Worm (Caenorhabditis elegans) whole organism, late embryonic: ENCODE measurements around the gene math-21.
"Not testable (repeated sequence)": the region's sequence is repeated elsewhere in the genome, so short reads cannot be mapped to it uniquely, and the experiment has no call there.

Source experiments
- F13H6.1 ChIP-seq: sonication (generic microtip); optimal IDR thresholded peaks from 2 replicates; lab custom pipeline; 2016; ENCODE audit warnings: missing genetic modification characterization, missing compliant biosample characterization
- K02D7.2 ChIP-seq: sonication (generic microtip); optimal IDR thresholded peaks from 2 replicates; lab custom pipeline; 2017; ENCODE audit warnings: mild to moderate bottlenecking, missing genetic modification characterization, missing compliant biosample characterization
- ahr-1 ChIP-seq: sonication (generic microtip); optimal IDR thresholded peaks from 2 replicates; lab custom pipeline; 2016; ENCODE audit warnings: missing genetic modification characterization, missing compliant biosample characterization
- ama-1 ChIP-seq: fragments of 150-350 bp; optimal IDR thresholded peaks from 2 replicates; lab custom pipeline; 2014
- ceh-14 ChIP-seq: sonication (generic microtip); optimal IDR thresholded peaks from 2 replicates; lab custom pipeline; 2016; ENCODE audit warnings: missing genotype, missing genetic modification characterization, missing compliant biosample characterization
- ceh-19 ChIP-seq: fragments of 200-800 bp; sonication (Bioruptor generic); optimal IDR thresholded peaks from 2 replicates; lab custom pipeline; 2018; ENCODE audit warnings: mild to moderate bottlenecking, missing genetic modification characterization, missing compliant biosample characterization
- ceh-2 ChIP-seq: sonication (generic microtip); optimal IDR thresholded peaks from 2 replicates; lab custom pipeline; 2016; ENCODE audit warnings: missing genotype, missing genetic modification characterization, missing compliant biosample characterization
- ceh-31 ChIP-seq: sonication (generic microtip); optimal IDR thresholded peaks from 2 replicates; lab custom pipeline; 2016; ENCODE audit warnings: missing genetic modification characterization, missing compliant biosample characterization
- ceh-45 ChIP-seq: fragments of 200-800 bp; sonication (Bioruptor generic); IDR thresholded peaks from 2 replicates; pipeline ENCODE4 v1.3.6; 2022; ENCODE audit warnings: missing genetic modification reagents, missing genetic modification characterization, missing compliant biosample characterization
- ceh-48 ChIP-seq: sonication (generic microtip); optimal IDR thresholded peaks from 2 replicates; lab custom pipeline; 2016; ENCODE audit warnings: missing genetic modification characterization, inconsistent platforms, missing compliant biosample characterization
- ceh-6 ChIP-seq: fragments of 200-800 bp; sonication (Bioruptor generic); optimal IDR thresholded peaks from 2 replicates; lab custom pipeline; 2018; ENCODE audit warnings: mild to moderate bottlenecking, missing genetic modification characterization, missing compliant biosample characterization
- ceh-9 ChIP-seq: sonication (generic microtip); optimal IDR thresholded peaks from 2 replicates; lab custom pipeline; 2016; ENCODE audit warnings: mild to moderate bottlenecking, missing genetic modification characterization, inconsistent platforms, missing compliant biosample characterization
- dmd-4 ChIP-seq: sonication (generic microtip); optimal IDR thresholded peaks from 2 replicates; lab custom pipeline; 2016; ENCODE audit warnings: borderline replicate concordance, missing genetic modification characterization, missing compliant biosample characterization
- dve-1 ChIP-seq: sonication (generic microtip); optimal IDR thresholded peaks from 2 replicates; lab custom pipeline; 2017; ENCODE audit warnings: antibody characterized with exemption, mild to moderate bottlenecking, missing genetic modification characterization, missing compliant biosample characterization
- elt-2 ChIP-seq: sonication (generic microtip); optimal IDR thresholded peaks from 2 replicates; lab custom pipeline; 2016; ENCODE audit warnings: missing genetic modification reagents, missing genetic modification characterization, missing compliant biosample characterization
- eyg-1 ChIP-seq: sonication (generic microtip); optimal IDR thresholded peaks from 2 replicates; lab custom pipeline; 2016; ENCODE audit warnings: missing genotype, missing genetic modification characterization, missing compliant biosample characterization
- fax-1 ChIP-seq: sonication (generic microtip); optimal IDR thresholded peaks from 2 replicates; lab custom pipeline; 2016; ENCODE audit warnings: missing genotype, missing genetic modification characterization, missing compliant biosample characterization
- fkh-6 ChIP-seq: sonication (generic microtip); optimal IDR thresholded peaks from 2 replicates; lab custom pipeline; 2016; ENCODE audit warnings: missing genetic modification characterization, missing compliant biosample characterization
- hlh-6 ChIP-seq: sonication (generic microtip); optimal IDR thresholded peaks from 2 replicates; lab custom pipeline; 2016; ENCODE audit warnings: missing genotype, missing genetic modification characterization, missing compliant biosample characterization
- madf-2 ChIP-seq: sonication (generic microtip); optimal IDR thresholded peaks from 2 replicates; lab custom pipeline; 2017; ENCODE audit warnings: missing genetic modification characterization, missing compliant biosample characterization
- mec-3 ChIP-seq: sonication (generic microtip); optimal IDR thresholded peaks from 2 replicates; lab custom pipeline; 2016; ENCODE audit warnings: borderline replicate concordance, missing genetic modification characterization, missing compliant biosample characterization
- nhr-232 ChIP-seq: sonication (generic microtip); optimal IDR thresholded peaks from 2 replicates; lab custom pipeline; 2016; ENCODE audit warnings: missing genetic modification characterization, missing compliant biosample characterization
- odd-2 ChIP-seq: sonication (generic microtip); optimal IDR thresholded peaks from 2 replicates; lab custom pipeline; 2017; ENCODE audit warnings: antibody characterized with exemption, mild to moderate bottlenecking, missing genetic modification characterization, missing compliant biosample characterization
- pag-3 ChIP-seq: sonication (generic microtip); optimal IDR thresholded peaks from 2 replicates; lab custom pipeline; 2016; ENCODE audit warnings: missing compliant biosample characterization, missing genetic modification characterization, borderline replicate concordance
- pat-9 ChIP-seq: fragments of 200-800 bp; sonication (Bioruptor generic); optimal IDR thresholded peaks from 2 replicates; lab custom pipeline; 2018; ENCODE audit warnings: mild to moderate bottlenecking, missing genetic modification characterization, moderate library complexity, missing compliant biosample characterization
- pha-2 ChIP-seq: sonication (generic microtip); optimal IDR thresholded peaks from 2 replicates; lab custom pipeline; 2017; ENCODE audit warnings: mild to moderate bottlenecking, missing genetic modification characterization, missing compliant biosample characterization
- pha-4 ChIP-seq: fragments of 150-350 bp; optimal IDR thresholded peaks from 2 replicates; lab custom pipeline; 2018; ENCODE audit warnings: missing biosample characterization, missing genetic modification reagents, missing genetic modification characterization
- pqm-1 ChIP-seq: sonication (generic microtip); optimal IDR thresholded peaks from 2 replicates; lab custom pipeline; 2016; ENCODE audit warnings: missing genetic modification characterization, missing compliant biosample characterization
- ref-2 ChIP-seq: sonication (generic microtip); optimal IDR thresholded peaks from 2 replicates; lab custom pipeline; 2016; ENCODE audit warnings: missing genetic modification characterization, missing compliant biosample characterization
- sox-2 ChIP-seq: fragments of 200-800 bp; sonication (Bioruptor generic); IDR thresholded peaks from 2 replicates; pipeline ENCODE4 v1.3.6; 2022; ENCODE audit warnings: missing genetic modification reagents, missing genetic modification characterization, missing compliant biosample characterization
- syd-9 ChIP-seq: sonication (generic microtip); optimal IDR thresholded peaks from 2 replicates; lab custom pipeline; 2016; ENCODE audit warnings: mild to moderate bottlenecking, missing genetic modification characterization, moderate library complexity, missing compliant biosample characterization
- ttx-3 ChIP-seq: sonication (generic microtip); optimal IDR thresholded peaks from 2 replicates; lab custom pipeline; 2016; ENCODE audit warnings: missing genetic modification reagents, missing genetic modification characterization, missing compliant biosample characterization
- unc-42 ChIP-seq: sonication (generic microtip); optimal IDR thresholded peaks from 2 replicates; lab custom pipeline; 2016; ENCODE audit warnings: missing genotype, missing genetic modification characterization, missing compliant biosample characterization
- unc-86 ChIP-seq: sonication (generic microtip); optimal IDR thresholded peaks from 2 replicates; lab custom pipeline; 2016; ENCODE audit warnings: missing genetic modification characterization, missing compliant biosample characterization
- zip-5 ChIP-seq: sonication (generic microtip); optimal IDR thresholded peaks from 2 replicates; lab custom pipeline; 2016; ENCODE audit warnings: missing genetic modification characterization, missing compliant biosample characterization
- ztf-16 ChIP-seq: sonication (generic microtip); optimal IDR thresholded peaks from 2 replicates; lab custom pipeline; 2017; ENCODE audit warnings: missing genetic modification characterization, missing compliant biosample characterization

The math-21 gene

ce11 chrII:2031852-2032251 lies 38.0 kb downstream of the math-21 start, which contains the start of gene bath-5:
Gene bath-5, minus strand, starts transcription at chrII:2031952.
- TF ChIP-seq K02D7.2 (tag; lab: Kevin White, UChicago), result no peak
- no peak for TF ChIP-seq fax-1 (tag; lab: Kevin White, UChicago)
- TF ChIP-seq pqm-1 (tag; lab: Kevin White, UChicago), result no peak
- TF ChIP-seq ceh-45 (GFP tag; lab: Robert Waterston, UW), result no peak
- TF ChIP-seq zip-5 (tag; lab: Kevin White, UChicago), result no peak
- no peak for TF ChIP-seq pha-4 (tag; lab: Kevin White, UChicago)
- TF ChIP-seq ahr-1 (tag; lab: Kevin White, UChicago), result no peak
- TF ChIP-seq unc-86 (tag; lab: Kevin White, UChicago), result no peak
- TF ChIP-seq madf-2 (tag; lab: Kevin White, UChicago), result no peak
- no peak for TF ChIP-seq ceh-48 (tag; lab: Kevin White, UChicago)
- TF ChIP-seq eyg-1 (tag; lab: Kevin White, UChicago), result no peak
- no peak for TF ChIP-seq ztf-16 (tag; lab: Kevin White, UChicago)
- no peak for TF ChIP-seq pag-3 (tag; lab: Kevin White, UChicago)
- TF ChIP-seq F13H6.1, result no peak
- no peak for TF ChIP-seq odd-2
- no peak for TF ChIP-seq pha-2 (tag; lab: Kevin White, UChicago)
- TF ChIP-seq unc-42, result no peak
- TF ChIP-seq ref-2 (tag; lab: Kevin White, UChicago), result no peak
- no peak for TF ChIP-seq ceh-6

ce11 chrII:2032282-2032681 lies 38.4 kb downstream of the math-21 start, which contains the start of gene btb-4:
Gene btb-4, plus strand, starts transcription at chrII:2032316.
- TF ChIP-seq zip-5, dmd-4, elt-2 (tag; lab: Kevin White, UChicago): not testable (repeated sequence)

- TF ChIP-seq ceh-9, result no peak
- no peak for TF ChIP-seq pat-9 (tag; lab: Kevin White, UChicago)
- no peak for TF ChIP-seq ceh-14 (tag; lab: Kevin White, UChicago)
- no peak for TF ChIP-seq ceh-2 (tag; lab: Kevin White, UChicago)
- no peak for TF ChIP-seq mec-3 (tag; lab: Kevin White, UChicago)
- TF ChIP-seq pha-2 (tag; lab: Kevin White, UChicago), result no peak
Measured at ce11 chrII:2033286-2033685, 39.4 kb downstream of the math-21 start, which contains the start of gene F59H6.14. Gene F59H6.14, plus strand, starts transcription at chrII:2033586.

- TF ChIP-seq nhr-232 (tag; lab: Kevin White, UChicago) (no peak), pha-2 (tag; lab: Kevin White, UChicago) (no peak), ahr-1 (tag; lab: Kevin White, UChicago) (no peak), mec-3 (tag; lab: Kevin White, UChicago) (no peak), ama-1 (lab: Kevin White, UChicago) (no peak), madf-2 (tag; lab: Kevin White, UChicago) (no peak), pat-9 (tag; lab: Kevin White, UChicago) (no peak), odd-2 (no peak), hlh-6 (tag; lab: Kevin White, UChicago) (no peak), fax-1 (tag; lab: Kevin White, UChicago) (no peak), dve-1 (no peak), ceh-31 (tag; lab: Kevin White, UChicago) (no peak), fkh-6 (tag; lab: Kevin White, UChicago) (no peak), sox-2 (no peak), ceh-19 (GFP tag; lab: Kevin White, UChicago) (no peak)
Measured at ce11 chrII:2039288-2039687, 45.5 kb downstream of the math-21 start, which contains the start of gene bath-19. Gene bath-19, minus strand, starts transcription at chrII:2039388.

ce11 chrII:2042447-2042846 lies 48.6 kb downstream of the math-21 start, which contains the start of gene bath-20:
Gene bath-20, minus strand, starts transcription at chrII:2042547.
- TF ChIP-seq ceh-2 (tag; lab: Kevin White, UChicago) (no peak), pat-9 (tag; lab: Kevin White, UChicago) (no peak), unc-86 (tag; lab: Kevin White, UChicago) (no peak), ttx-3 (tag; lab: Kevin White, UChicago) (no peak), syd-9 (tag; lab: Kevin White, UChicago) (no peak)
